ENCODE assay signal across 4 fruit fly cellular contexts in genomic region chr2L:16325515-16326257, dm6.
TF ChIP-seq lines count a peak whose summit lies in the region.

Gene cact (minus strand): TSS chr2L:16326207.

TF ChIP-seq in whole organism, adult, 20 proteins besides CTCF, POLR2A, EP300 and RAD21 (continued from another document):
- TF ChIP-seq CG11617 (GFP tag; optimal IDR thresholded peaks at IDR 0.05; lab: Kevin White, UChicago) (peak; percentile 94), Clk (GFP tag; optimal IDR thresholded peaks at IDR 0.05; lab: Kevin White, UChicago) (peak; percentile 57)
TF ChIP-seq in whole organism, adult: peak in this region for 19.

TF ChIP-seq in whole organism, embryonic, 481 proteins besides CTCF, POLR2A, EP300 and RAD21 (continued from another document and continues in another):
- peak; percentile 92 for TF ChIP-seq disco-r (GFP tag; optimal IDR thresholded peaks at IDR 0.05; lab: Kevin White, UChicago)
- peak; percentile 82 for TF ChIP-seq CG11723 (GFP tag; optimal IDR thresholded peaks at IDR 0.05; lab: Kevin White, UChicago)
- peak; percentile 89 for TF ChIP-seq otp (GFP tag; IDR thresholded peaks at IDR 0.05; lab: Robert Waterston, UW)
- peak; percentile 82 for TF ChIP-seq slou (GFP tag; optimal IDR thresholded peaks at IDR 0.05; lab: Kevin White, UChicago)
- TF ChIP-seq dm (GFP tag; optimal IDR thresholded peaks at IDR 0.05; lab: Kevin White, UChicago) = peak; percentile 92
- peak; percentile 94 for TF ChIP-seq CG32532 (GFP tag; IDR thresholded peaks at IDR 0.05; lab: Robert Waterston, UW)
- no peak for TF ChIP-seq CG14860 (GFP tag; IDR thresholded peaks at IDR 0.05; lab: Robert Waterston, UW; ENCODE audit: partially characterized antibody)
- TF ChIP-seq br (optimal IDR thresholded peaks at IDR 0.05; lab: Kevin White, UChicago) = no peak
- peak; percentile 91 for TF ChIP-seq dysf (GFP tag; IDR thresholded peaks at IDR 0.05; lab: Robert Waterston, UW)
- no peak for TF ChIP-seq yki (optimal IDR thresholded peaks at IDR 0.05; lab: Kevin White, UChicago)
- TF ChIP-seq CG15479 (GFP tag; optimal IDR thresholded peaks at IDR 0.05; lab: Kevin White, UChicago) = no peak
- peak; percentile 92 for TF ChIP-seq CG9817 (tag; optimal IDR thresholded peaks at IDR 0.05; lab: Kevin White, UChicago)
- peak; percentile 79 for TF ChIP-seq E2f2 (GFP tag; IDR thresholded peaks at IDR 0.05; lab: Robert Waterston, UW)
- TF ChIP-seq ranshi (GFP tag; IDR thresholded peaks at IDR 0.05; lab: Robert Waterston, UW) = peak; percentile 92
- TF ChIP-seq dmrt11E (tag; optimal IDR thresholded peaks at IDR 0.05; lab: Kevin White, UChicago) = peak; percentile 94
- TF ChIP-seq CG12391 (tag; optimal IDR thresholded peaks at IDR 0.05; lab: Kevin White, UChicago) = peak; percentile 97
- peak; percentile 83 for TF ChIP-seq p53 (GFP tag; optimal IDR thresholded peaks at IDR 0.05; lab: Kevin White, UChicago)
- no peak for TF ChIP-seq aop (GFP tag; IDR thresholded peaks at IDR 0.05; lab: Robert Waterston, UW)
- TF ChIP-seq CG2875 (GFP tag; optimal IDR thresholded peaks at IDR 0.05; lab: Kevin White, UChicago) = peak; percentile 76
- peak; percentile 82 for TF ChIP-seq Nf-YB (GFP tag; optimal IDR thresholded peaks at IDR 0.05; lab: Kevin White, UChicago)
- TF ChIP-seq CG1603 (tag; optimal IDR thresholded peaks at IDR 0.05; lab: Kevin White, UChicago) = peak; percentile 50
- TF ChIP-seq H15 (GFP tag; IDR thresholded peaks at IDR 0.05; lab: Robert Waterston, UW) = peak; percentile 88; the same call in 2 of the 3 replicates
- peak; percentile 95 for TF ChIP-seq phol (tag; optimal IDR thresholded peaks at IDR 0.05; lab: Kevin White, UChicago)
- peak; percentile 70; the same call in 2 of the 3 replicates for TF ChIP-seq CG11560 (tag; IDR thresholded peaks at IDR 0.05; lab: Robert Waterston, UW)
- peak; percentile 92 for TF ChIP-seq CG10543 (GFP tag; optimal IDR thresholded peaks at IDR 0.05; lab: Kevin White, UChicago)
- peak; percentile 88 for TF ChIP-seq sisA (GFP tag; IDR thresholded peaks at IDR 0.05; lab: Robert Waterston, UW)
- TF ChIP-seq esg (GFP tag; conservative IDR thresholded peaks at IDR 0.05; lab: Robert Waterston, UW) = peak; percentile 90
- peak; percentile 95 for TF ChIP-seq tx (GFP tag; optimal IDR thresholded peaks at IDR 0.05; lab: Kevin White, UChicago)
- TF ChIP-seq CG30431 (GFP tag; optimal IDR thresholded peaks at IDR 0.05; lab: Kevin White, UChicago) = peak; percentile 84
- peak; percentile 24; the same call in 1 of the 2 replicates for TF ChIP-seq CG5953 (GFP tag; IDR thresholded peaks at IDR 0.05; lab: Robert Waterston, UW)
- no peak for TF ChIP-seq nerfin-2 (GFP tag; IDR thresholded peaks at IDR 0.05; lab: Robert Waterston, UW; ENCODE audit: partially characterized antibody)
- peak; percentile 68 for TF ChIP-seq CG13287 (GFP tag; IDR thresholded peaks at IDR 0.05; lab: Robert Waterston, UW; ENCODE audit: partially characterized antibody)
- peak; percentile 85 for TF ChIP-seq CG18764 (GFP tag; optimal IDR thresholded peaks at IDR 0.05; lab: Kevin White, UChicago)
- TF ChIP-seq GATAe (GFP tag; conservative IDR thresholded peaks at IDR 0.05; lab: Robert Waterston, UW) = peak; percentile 59; the same call in 1 of the 2 replicates
- peak; percentile 66 for TF ChIP-seq rib (GFP tag; IDR thresholded peaks at IDR 0.05; lab: Robert Waterston, UW)
- TF ChIP-seq lbe (GFP tag; optimal IDR thresholded peaks at IDR 0.05; lab: Kevin White, UChicago) = peak; percentile 94
- TF ChIP-seq Mrtf (GFP tag; IDR thresholded peaks at IDR 0.05; lab: Robert Waterston, UW) = peak; percentile 86; the same call in 2 of the 3 replicates
- TF ChIP-seq CG6791 (GFP tag; IDR thresholded peaks at IDR 0.05; lab: Robert Waterston, UW; ENCODE audit: partially characterized antibody) = 0 out of 3 replicates have a peak, but pooled peaks have one; percentile 12
- TF ChIP-seq corto (GFP tag; optimal IDR thresholded peaks at IDR 0.05; lab: Kevin White, UChicago) = peak; percentile 78
- peak; percentile 91 for TF ChIP-seq tio (GFP tag; optimal IDR thresholded peaks at IDR 0.05; lab: Kevin White, UChicago)
- peak; percentile 72 for TF ChIP-seq ac (GFP tag; optimal IDR thresholded peaks at IDR 0.05; lab: Kevin White, UChicago)

TF ChIP-seq in whole organism, prepupa, 60 proteins besides CTCF, POLR2A, EP300 and RAD21 (continued from another document):
- peak; percentile 91 for TF ChIP-seq Gug (GFP tag; IDR thresholded peaks at IDR 0.05; lab: Robert Waterston, UW)
- TF ChIP-seq CG6792 (GFP tag; optimal IDR thresholded peaks at IDR 0.05; lab: Kevin White, UChicago) = peak; percentile 91
- TF ChIP-seq Met (GFP tag; optimal IDR thresholded peaks at IDR 0.05; lab: Kevin White, UChicago) = peak; percentile 94
- TF ChIP-seq CG10669 (GFP tag; optimal IDR thresholded peaks at IDR 0.05; lab: Kevin White, UChicago) = peak; percentile 85
- TF ChIP-seq Sox14 (GFP tag; optimal IDR thresholded peaks at IDR 0.05; lab: Kevin White, UChicago) = peak; percentile 94
- peak; percentile 92 for TF ChIP-seq Sox102F (GFP tag; optimal IDR thresholded peaks at IDR 0.05; lab: Kevin White, UChicago)
- peak; percentile 92 for TF ChIP-seq CG8119 (GFP tag; IDR thresholded peaks at IDR 0.05; lab: Robert Waterston, UW)
- peak; percentile 88 for TF ChIP-seq CG8632 (GFP tag; optimal IDR thresholded peaks at IDR 0.05; lab: Kevin White, UChicago)
- TF ChIP-seq spab (GFP tag; optimal IDR thresholded peaks at IDR 0.05; lab: Kevin White, UChicago) = peak; percentile 69
- peak; percentile 83 for TF ChIP-seq CG4318 (GFP tag; optimal IDR thresholded peaks at IDR 0.05; lab: Kevin White, UChicago)
- TF ChIP-seq CG31627 (GFP tag; optimal IDR thresholded peaks at IDR 0.05; lab: Kevin White, UChicago) = peak; percentile 97
- TF ChIP-seq Lpt (GFP tag; optimal IDR thresholded peaks at IDR 0.05; lab: Kevin White, UChicago) = peak; percentile 85
- peak; percentile 68 for TF ChIP-seq CG6808 (GFP tag; optimal IDR thresholded peaks at IDR 0.05; lab: Kevin White, UChicago)
- peak; percentile 84 for TF ChIP-seq vri (GFP tag; optimal IDR thresholded peaks at IDR 0.05; lab: Kevin White, UChicago)
- peak; percentile 95 for TF ChIP-seq Smox (GFP tag; optimal IDR thresholded peaks at IDR 0.05; lab: Kevin White, UChicago)
- peak; percentile 92 for TF ChIP-seq Ets21C (GFP tag; optimal IDR thresholded peaks at IDR 0.05; lab: Kevin White, UChicago)
- TF ChIP-seq CG6163 (GFP tag; IDR thresholded peaks at IDR 0.05; lab: Robert Waterston, UW) = peak; percentile 94
- peak; percentile 93 for TF ChIP-seq net (GFP tag; optimal IDR thresholded peaks at IDR 0.05; lab: Kevin White, UChicago)
- TF ChIP-seq svp (GFP tag; lab: Kevin White, UChicago) = peak; percentile 94
- TF ChIP-seq achi (GFP tag; optimal IDR thresholded peaks at IDR 0.05; lab: Kevin White, UChicago) = peak; percentile 92
- peak; percentile 89 for TF ChIP-seq CG3919 (GFP tag; optimal IDR thresholded peaks at IDR 0.05; lab: Kevin White, UChicago)
- peak; percentile 37 for TF ChIP-seq CG9139 (GFP tag; optimal IDR thresholded peaks at IDR 0.05; lab: Kevin White, UChicago)
- TF ChIP-seq CG15336 (GFP tag; IDR thresholded peaks at IDR 0.05; lab: Robert Waterston, UW) = peak; percentile 93
- TF ChIP-seq CG11762 (GFP tag; optimal IDR thresholded peaks at IDR 0.05; lab: Kevin White, UChicago; ENCODE audit: insufficient read depth) = peak; percentile 63
- peak; percentile 68 for TF ChIP-seq CG1621 (tag; optimal IDR thresholded peaks at IDR 0.05; lab: Kevin White, UChicago)
- TF ChIP-seq OdsH (GFP tag; optimal IDR thresholded peaks at IDR 0.05; lab: Kevin White, UChicago) = peak; percentile 94
- peak; percentile 49 for TF ChIP-seq CG6854 (GFP tag; optimal IDR thresholded peaks at IDR 0.05; lab: Kevin White, UChicago)
- peak; percentile 96 for TF ChIP-seq Hr4 (GFP tag; optimal IDR thresholded peaks at IDR 0.05; lab: Kevin White, UChicago)
- TF ChIP-seq fd85E (GFP tag; optimal IDR thresholded peaks at IDR 0.05; lab: Kevin White, UChicago) = peak; percentile 52
- TF ChIP-seq Eip93F (GFP tag; optimal IDR thresholded peaks at IDR 0.05; lab: Kevin White, UChicago) = peak; percentile 91
- peak; percentile 93 for TF ChIP-seq Ets96B (tag; optimal IDR thresholded peaks at IDR 0.05; lab: Kevin White, UChicago)
- TF ChIP-seq eg (GFP tag; IDR thresholded peaks at IDR 0.05; lab: Robert Waterston, UW) = peak; percentile 92
- TF ChIP-seq esn (GFP tag; optimal IDR thresholded peaks at IDR 0.05; lab: Kevin White, UChicago) = peak; percentile 95
- TF ChIP-seq CG11902 (GFP tag; optimal IDR thresholded peaks at IDR 0.05; lab: Kevin White, UChicago) = peak; percentile 82
- TF ChIP-seq Blimp-1 (GFP tag; optimal IDR thresholded peaks at IDR 0.05; lab: Kevin White, UChicago) = peak; percentile 23
- TF ChIP-seq cyc (GFP tag; optimal IDR thresholded peaks at IDR 0.05; lab: Kevin White, UChicago) = peak; percentile 94
- peak; percentile 95 for TF ChIP-seq Eip75B (GFP tag; optimal IDR thresholded peaks at IDR 0.05; lab: Kevin White, UChicago)
- peak; percentile 78 for TF ChIP-seq CG7368 (GFP tag; optimal IDR thresholded peaks at IDR 0.05; lab: Kevin White, UChicago)
- TF ChIP-seq acj6 (GFP tag; optimal IDR thresholded peaks at IDR 0.05; lab: Kevin White, UChicago) = peak; percentile 93
- peak; percentile 86 for TF ChIP-seq fd59A (GFP tag; optimal IDR thresholded peaks at IDR 0.05; lab: Kevin White, UChicago)
- TF ChIP-seq CG3032 (tag; optimal IDR thresholded peaks at IDR 0.05; lab: Kevin White, UChicago) = peak; percentile 88

TF ChIP-seq in whole organism, wandering third instar larva, 38 proteins besides CTCF, POLR2A, EP300 and RAD21 (continued from another document):
- peak; percentile 91 for TF ChIP-seq br (GFP tag; optimal IDR thresholded peaks at IDR 0.05; lab: Kevin White, UChicago)
- peak; percentile 91 for TF ChIP-seq HLH106 (tag; optimal IDR thresholded peaks at IDR 0.05; lab: Kevin White, UChicago)
- TF ChIP-seq Dfd (GFP tag; optimal IDR thresholded peaks at IDR 0.05; lab: Kevin White, UChicago) = no peak
- TF ChIP-seq Myc (optimal IDR thresholded peaks at IDR 0.05; lab: Kevin White, UChicago) = no peak
- TF ChIP-seq Jra (GFP tag; optimal IDR thresholded peaks at IDR 0.05; lab: Kevin White, UChicago) = peak; percentile 84
- peak; percentile 90 for TF ChIP-seq tai (GFP tag; optimal IDR thresholded peaks at IDR 0.05; lab: Kevin White, UChicago)
- peak; percentile 89 for TF ChIP-seq Sp1 (GFP tag; optimal IDR thresholded peaks at IDR 0.05; lab: Kevin White, UChicago)
- TF ChIP-seq CrebA (GFP tag; optimal IDR thresholded peaks at IDR 0.05; lab: Kevin White, UChicago; ENCODE audit: borderline replicate concordance) = no peak
- TF ChIP-seq usp (GFP tag; optimal IDR thresholded peaks at IDR 0.05; lab: Kevin White, UChicago) = no peak
- TF ChIP-seq dmrt93B (GFP tag; optimal IDR thresholded peaks at IDR 0.05; lab: Kevin White, UChicago) = peak; percentile 82
- TF ChIP-seq Hr83 (GFP tag; optimal IDR thresholded peaks at IDR 0.05; lab: Kevin White, UChicago; ENCODE audit: poor library complexity, severe bottlenecking) = peak; percentile 66
- TF ChIP-seq lola (GFP tag; optimal IDR thresholded peaks at IDR 0.05; lab: Kevin White, UChicago) = no peak
- TF ChIP-seq dl (GFP tag; optimal IDR thresholded peaks at IDR 0.05; lab: Kevin White, UChicago; ENCODE audit: insufficient read depth in 1 of 2, partially characterized antibody in 2 of 2) = peak in 1 of 2 experiments; percentile 78
- TF ChIP-seq sage (GFP tag; optimal IDR thresholded peaks at IDR 0.05; lab: Kevin White, UChicago) = peak; percentile 92
- TF ChIP-seq Mio (GFP tag; optimal IDR thresholded peaks at IDR 0.05; lab: Kevin White, UChicago) = peak; percentile 74
- TF ChIP-seq fru (GFP tag; optimal IDR thresholded peaks at IDR 0.05; lab: Kevin White, UChicago) = peak; percentile 96
